Fruit fly (Drosophila melanogaster): Measurements from ENCODE around the gene CG17380.

CG17380 gene

dm6 chr3R:23395720-23396119, 7.8 kb downstream of the CG17380 start (continued):
- TF ChIP-seq net (GFP tag; optimal IDR thresholded peaks at IDR 0.05) (peak; percentile 40), OdsH (GFP tag; optimal IDR thresholded peaks at IDR 0.05) (peak; percentile 49), Hr38 (GFP tag; optimal IDR thresholded peaks at IDR 0.05) (no peak), acj6 (GFP tag; optimal IDR thresholded peaks at IDR 0.05) (peak; percentile 3), Smox (GFP tag; optimal IDR thresholded peaks at IDR 0.05) (no peak), CG31627 (GFP tag; optimal IDR thresholded peaks at IDR 0.05) (no peak), svp (GFP tag) (peak; percentile 60), achi (GFP tag; optimal IDR thresholded peaks at IDR 0.05) (peak; percentile 45), dac (GFP tag; optimal IDR thresholded peaks at IDR 0.05) (peak; percentile 61), CG3919 (GFP tag; optimal IDR thresholded peaks at IDR 0.05) (peak; percentile 43), ss (GFP tag; optimal IDR thresholded peaks at IDR 0.05) (no peak), CG11902 (GFP tag; optimal IDR thresholded peaks at IDR 0.05) (no peak), CG6276 (GFP tag; optimal IDR thresholded peaks at IDR 0.05) (peak; percentile 72), Lpt (GFP tag; optimal IDR thresholded peaks at IDR 0.05) (peak; percentile 60)

- TF ChIP-seq CG8119 (GFP tag; IDR thresholded peaks at IDR 0.05): peak; percentile 62; the same call in 2 of the 3 replicates
- TF ChIP-seq Eip78C (GFP tag): peak; percentile 55
- TF ChIP-seq esn (GFP tag; optimal IDR thresholded peaks at IDR 0.05): no peak
- peak; percentile 73 for TF ChIP-seq Hr4 (GFP tag; optimal IDR thresholded peaks at IDR 0.05)
- peak; percentile 68 for TF ChIP-seq CG15336 (GFP tag; IDR thresholded peaks at IDR 0.05)
- TF ChIP-seq eg (GFP tag; IDR thresholded peaks at IDR 0.05): peak; percentile 48; the same call in 1 of the 3 replicates
- peak; percentile 49 for TF ChIP-seq CG6276 (GFP tag; optimal IDR thresholded peaks at IDR 0.05)
- peak; percentile 8 for TF ChIP-seq CG4318 (GFP tag; optimal IDR thresholded peaks at IDR 0.05)
- TF ChIP-seq dsx (GFP tag; optimal IDR thresholded peaks at IDR 0.05; ENCODE audit: poor library complexity, severe bottlenecking): no peak
- TF ChIP-seq CG11762 (GFP tag; optimal IDR thresholded peaks at IDR 0.05; ENCODE audit: insufficient read depth): no peak
- peak; percentile 67 for TF ChIP-seq CG32006 (GFP tag; optimal IDR thresholded peaks at IDR 0.05)
These were observed 10.0 kb downstream of the CG17380 start for dm6 chr3R:23393507-23393906.

- TF ChIP-seq Ets21C (GFP tag; optimal IDR thresholded peaks at IDR 0.05): no peak
- TF ChIP-seq acj6 (GFP tag; optimal IDR thresholded peaks at IDR 0.05): peak; percentile 41
- TF ChIP-seq pdm3 (GFP tag; optimal IDR thresholded peaks at IDR 0.05): peak; percentile 19
- peak; percentile 70; the same call in 2 of the 3 replicates for TF ChIP-seq eg (GFP tag; IDR thresholded peaks at IDR 0.05)
- TF ChIP-seq CG8119 (GFP tag; IDR thresholded peaks at IDR 0.05): 0 out of 3 replicates have a peak, but pooled peaks have one; percentile 41
- no peak for TF ChIP-seq CG7368 (GFP tag; optimal IDR thresholded peaks at IDR 0.05)
- no peak for TF ChIP-seq CG6854 (GFP tag; optimal IDR thresholded peaks at IDR 0.05)
- peak; percentile 80 for TF ChIP-seq Eip78C (GFP tag)
- TF ChIP-seq CG1621 (tag; optimal IDR thresholded peaks at IDR 0.05): peak; percentile 9
- no peak for TF ChIP-seq svp (GFP tag)
- TF ChIP-seq net (GFP tag; optimal IDR thresholded peaks at IDR 0.05): peak; percentile 1
- peak; percentile 10 for TF ChIP-seq CG3032 (tag; optimal IDR thresholded peaks at IDR 0.05)
- peak; percentile 32 for TF ChIP-seq Sox14 (GFP tag; optimal IDR thresholded peaks at IDR 0.05)
- peak in 1 of 2 experiments; percentile 52 for TF ChIP-seq salr (GFP tag; optimal IDR thresholded peaks at IDR 0.05)
- TF ChIP-seq Met (GFP tag; optimal IDR thresholded peaks at IDR 0.05): no peak
- peak; percentile 75 for TF ChIP-seq CG6163 (GFP tag; IDR thresholded peaks at IDR 0.05)
- peak; percentile 62 for TF ChIP-seq CG3919 (GFP tag; optimal IDR thresholded peaks at IDR 0.05)
- TF ChIP-seq Ets96B (tag; optimal IDR thresholded peaks at IDR 0.05): peak; percentile 12
- TF ChIP-seq CG15336 (GFP tag; IDR thresholded peaks at IDR 0.05): peak; percentile 39; the same call in 1 of the 2 replicates
- TF ChIP-seq achi (GFP tag; optimal IDR thresholded peaks at IDR 0.05): peak; percentile 14
- TF ChIP-seq CG32006 (GFP tag; optimal IDR thresholded peaks at IDR 0.05): peak; percentile 60
- no peak for TF ChIP-seq CG34406 (GFP tag; optimal IDR thresholded peaks at IDR 0.05)
- peak; percentile 56 for TF ChIP-seq CG10631 (GFP tag; optimal IDR thresholded peaks at IDR 0.05)
- peak; percentile 39 for TF ChIP-seq Lpt (GFP tag; optimal IDR thresholded peaks at IDR 0.05)
- 0 out of 2 replicates have a peak, but pooled peaks have one; percentile 23 for TF ChIP-seq CG11294 (GFP tag; IDR thresholded peaks at IDR 0.05)
- no peak for TF ChIP-seq Hr38 (GFP tag; optimal IDR thresholded peaks at IDR 0.05)
- no peak; the same call in 1 of the 2 replicates for TF ChIP-seq Gug (GFP tag; IDR thresholded peaks at IDR 0.05)
- TF ChIP-seq dac (GFP tag; optimal IDR thresholded peaks at IDR 0.05): peak; percentile 46
- peak; percentile 23 for TF ChIP-seq Eip75B (GFP tag; optimal IDR thresholded peaks at IDR 0.05)
- no peak for TF ChIP-seq esn (GFP tag; optimal IDR thresholded peaks at IDR 0.05)
- TF ChIP-seq CG10669 (GFP tag; optimal IDR thresholded peaks at IDR 0.05): peak; percentile 18
- peak; percentile 20 for TF ChIP-seq CG4318 (GFP tag; optimal IDR thresholded peaks at IDR 0.05)
- TF ChIP-seq OdsH (GFP tag; optimal IDR thresholded peaks at IDR 0.05): peak; percentile 18
These were observed 11.3 kb downstream of the CG17380 start for dm6 chr3R:23392235-23392634.
